Worm (Caenorhabditis elegans) whole organism, L4 larva: ENCODE data around the gene R07H5.11.
"Not testable (repeated sequence)": the region's sequence is repeated elsewhere in the genome, so short reads cannot be mapped to it uniquely, and the experiment has no call there.

Experiments
- D1046.2 ChIP-seq: fragments of 200-800 bp; sonication (Bioruptor generic); IDR thresholded peaks from 2 replicates; pipeline ENCODE4 v1.3.6; 2022; ENCODE audit warnings: missing genetic modification characterization, missing compliant biosample characterization
- F37D6.2 ChIP-seq: sonication (generic microtip); optimal IDR thresholded peaks from 2 replicates; lab custom pipeline; 2016; ENCODE audit warnings: mild to moderate bottlenecking, missing genetic modification characterization, missing compliant biosample characterization
- F49E8.2 ChIP-seq: sonication (generic microtip); optimal IDR thresholded peaks from 2 replicates; lab custom pipeline; 2016; ENCODE audit warnings: missing compliant biosample characterization, mild to moderate bottlenecking, missing genetic modification characterization, borderline replicate concordance
- T20F7.1 ChIP-seq: fragments of 200-800 bp; sonication (Bioruptor generic); optimal IDR thresholded peaks from 2 replicates; lab custom pipeline; 2018; ENCODE audit warnings: mild to moderate bottlenecking, missing genetic modification characterization, missing compliant biosample characterization
- T26A8.4 ChIP-seq: fragments of 200-800 bp; sonication (Bioruptor generic); IDR thresholded peaks from 2 replicates; pipeline ENCODE4 v1.3.6; 2022; ENCODE audit warnings: missing genetic modification characterization, missing compliant biosample characterization
- Y105C5A.15 ChIP-seq: fragments of 200-800 bp; sonication (Bioruptor generic); IDR thresholded peaks from 2 replicates; pipeline ENCODE4 v1.3.6; 2022; ENCODE audit warnings: missing genetic modification characterization, missing compliant biosample characterization
- Y48G9A.11 ChIP-seq: fragments of 200-800 bp; sonication (Bioruptor generic); IDR thresholded peaks from 2 replicates; pipeline ENCODE4 v1.3.6; 2022; ENCODE audit warnings: missing genetic modification reagents, missing genetic modification characterization, missing compliant biosample characterization
- aha-1 ChIP-seq: fragments of 150-350 bp; peaks from one replicate; lab custom pipeline; 2014; ENCODE audit warnings: missing biosample characterization, missing genetic modification characterization
- ama-1 ChIP-seq: fragments of 150-350 bp; optimal IDR thresholded peaks from 2 replicates; lab custom pipeline; 2014; ENCODE audit warnings: inconsistent platforms, mixed read lengths
- arid-1 ChIP-seq: fragments of 200-800 bp; sonication (Bioruptor generic); conservative IDR thresholded peaks from 2 replicates; pipeline ENCODE4 v1.3.6; 2022; ENCODE audit warnings: missing genetic modification reagents, missing genetic modification characterization, missing compliant biosample characterization
- ceh-44 ChIP-seq: fragments of 200-800 bp; sonication (Bioruptor generic); IDR thresholded peaks from 2 replicates; pipeline ENCODE4 v1.3.6; 2022; ENCODE audit warnings: missing genetic modification reagents, missing genetic modification characterization, missing compliant biosample characterization
- ceh-62 ChIP-seq: sonication (generic microtip); optimal IDR thresholded peaks from 2 replicates; lab custom pipeline; 2017; ENCODE audit warnings: missing biosample characterization, missing genetic modification characterization
- ceh-82 ChIP-seq: sonication (generic microtip); optimal IDR thresholded peaks from 2 replicates; lab custom pipeline; 2017; ENCODE audit warnings: missing biosample characterization, missing genetic modification characterization
- ces-1 ChIP-seq: fragments of 150-350 bp; sonication (generic microtip); optimal IDR thresholded peaks from 4 replicates; lab custom pipeline; 2014; ENCODE audit warnings: missing biosample characterization, missing genetic modification reagents, missing genetic modification characterization
- ctbp-1 ChIP-seq: fragments of 200-800 bp; sonication (Bioruptor generic); IDR thresholded peaks from 2 replicates; pipeline ENCODE4 v1.3.6; 2022; ENCODE audit warnings: missing genetic modification reagents, missing genetic modification characterization, missing compliant biosample characterization
- dmd-6 ChIP-seq: fragments of 200-800 bp; sonication (Bioruptor generic); IDR thresholded peaks from 2 replicates; pipeline ENCODE4 v1.3.6; 2022; ENCODE audit warnings: missing genetic modification reagents, missing genetic modification characterization, missing compliant biosample characterization
- dmd-8 ChIP-seq: fragments of 200-800 bp; sonication (Bioruptor generic); IDR thresholded peaks from 2 replicates; pipeline ENCODE4 v1.3.6; 2022; ENCODE audit warnings: missing genetic modification characterization, missing compliant biosample characterization
- dve-1 ChIP-seq: sonication (generic microtip); optimal IDR thresholded peaks from 2 replicates; lab custom pipeline; 2017; ENCODE audit warnings: antibody characterized with exemption, mild to moderate bottlenecking, missing genetic modification characterization, missing compliant biosample characterization; ENCODE audit not compliant: insufficient read depth
- hmg-1.1 ChIP-seq: fragments of 200-800 bp; sonication (Bioruptor generic); IDR thresholded peaks from 2 replicates; pipeline ENCODE4 v1.3.6; 2022; ENCODE audit warnings: missing genetic modification reagents, missing genetic modification characterization, missing compliant biosample characterization
- lim-7 ChIP-seq: fragments of 200-800 bp; sonication (Bioruptor generic); IDR thresholded peaks from 2 replicates; pipeline ENCODE4 v1.3.6; 2022; ENCODE audit warnings: missing genetic modification characterization, missing compliant biosample characterization
- lin-1 ChIP-seq: fragments of 200-800 bp; sonication (Bioruptor generic); IDR thresholded peaks from 2 replicates; pipeline ENCODE4 v1.3.6; 2022; ENCODE audit warnings: missing genetic modification reagents, missing genetic modification characterization, missing compliant biosample characterization
- lin-38 ChIP-seq: fragments of 200-800 bp; sonication (Bioruptor generic); IDR thresholded peaks from 2 replicates; pipeline ENCODE4 v1.3.6; 2022; ENCODE audit warnings: missing genetic modification reagents, missing genetic modification characterization, missing compliant biosample characterization
- madf-5 ChIP-seq, 2 experiments: fragments of 200-800 bp; sonication (Bioruptor generic); IDR thresholded peaks; 2 replicates each; pipeline ENCODE4 v1.3.6; 2022; ENCODE audit warnings: missing compliant biosample characterization in 2 of 2, missing genetic modification characterization in 2 of 2
- mxl-2 ChIP-seq: fragments of 200-800 bp; sonication (Bioruptor generic); conservative IDR thresholded peaks from 2 replicates; pipeline ENCODE4 v1.3.6; 2022; ENCODE audit warnings: missing genetic modification reagents, missing genetic modification characterization, missing compliant biosample characterization
- mxl-3 ChIP-seq: fragments of 200-800 bp; sonication (Bioruptor generic); optimal IDR thresholded peaks from 2 replicates; lab custom pipeline; 2018; ENCODE audit warnings: mild to moderate bottlenecking, missing genetic modification characterization, missing compliant biosample characterization
- nhr-102 ChIP-seq: sonication (generic microtip); optimal IDR thresholded peaks from 2 replicates; lab custom pipeline; 2016; ENCODE audit warnings: mild to moderate bottlenecking, missing genetic modification characterization, moderate library complexity, missing compliant biosample characterization
- nhr-25 ChIP-seq: sonication (generic microtip); optimal IDR thresholded peaks from 2 replicates; lab custom pipeline; 2017; ENCODE audit warnings: missing genetic modification characterization, mild to moderate bottlenecking, missing compliant biosample characterization, antibody characterized with exemption, moderate library complexity, borderline replicate concordance; ENCODE audit not compliant: insufficient read depth
- nhr-28 ChIP-seq: fragments of 150-350 bp; optimal IDR thresholded peaks from 2 replicates; lab custom pipeline; 2014; ENCODE audit warnings: missing biosample characterization, missing genetic modification characterization
- nhr-48 ChIP-seq: sonication (generic microtip); optimal IDR thresholded peaks from 2 replicates; lab custom pipeline; 2016; ENCODE audit warnings: mild to moderate bottlenecking, missing genetic modification characterization, missing compliant biosample characterization
- pha-4 ChIP-seq, 2 experiments: fragments of 150-350 bp in 1 of 2; fragments of 200-800 bp in 1 of 2; sonication (Bioruptor generic) in 1 of 2; IDR thresholded peaks in 1 of 2; optimal IDR thresholded peaks in 1 of 2; 2 replicates each; pipeline versions ENCODE4 v1.3.6 to Lab custom; 2014 to 2022; ENCODE audit warnings: missing genetic modification characterization in 2 of 2, missing genetic modification reagents in 2 of 2, missing biosample characterization in 1 of 2, missing compliant biosample characterization in 1 of 2
- rbr-2 ChIP-seq: sonication (generic microtip); optimal IDR thresholded peaks from 2 replicates; lab custom pipeline; 2016; ENCODE audit warnings: missing genotype, missing genetic modification characterization, missing compliant biosample characterization
- snpc-1.2 ChIP-seq: fragments of 200-800 bp; sonication (Bioruptor generic); IDR thresholded peaks from 2 replicates; pipeline ENCODE4 v1.3.6; 2022; ENCODE audit warnings: missing genetic modification reagents, missing genetic modification characterization, missing compliant biosample characterization
- snpc-4 ChIP-seq: fragments of 150-350 bp; optimal IDR thresholded peaks from 2 replicates; lab custom pipeline; 2014; ENCODE audit warnings: missing biosample characterization, missing genetic modification characterization
- tag-97 ChIP-seq: fragments of 200-800 bp; sonication (Bioruptor generic); IDR thresholded peaks from 2 replicates; pipeline ENCODE4 v1.3.6; 2022; ENCODE audit warnings: missing genetic modification characterization, missing compliant biosample characterization
- unc-130 ChIP-seq: sonication (generic microtip); optimal IDR thresholded peaks from 2 replicates; lab custom pipeline; 2016; ENCODE audit warnings: missing genetic modification reagents, missing genetic modification characterization, missing compliant biosample characterization
- unc-62 ChIP-seq, 3 experiments: fragments of 150-350 bp in 1 of 3; sonication (generic microtip); optimal IDR thresholded peaks in 2 of 3; peaks in 1 of 3; 1 replicate in 1 of 3; 2 replicates in 2 of 3; lab custom pipeline; 2014 to 2017; ENCODE audit warnings: missing biosample characterization in 3 of 3, missing genetic modification characterization in 3 of 3, missing genetic modification reagents in 3 of 3, missing genotype in 1 of 3
- vab-7 ChIP-seq: fragments of 200-800 bp; sonication (Bioruptor generic); IDR thresholded peaks from 2 replicates; pipeline ENCODE4 v1.3.6; 2022; ENCODE audit warnings: missing genetic modification reagents, missing genetic modification characterization, missing compliant biosample characterization
- ztf-7 ChIP-seq: fragments of 150-350 bp; optimal IDR thresholded peaks from 2 replicates; lab custom pipeline; 2014; ENCODE audit warnings: missing biosample characterization, missing genetic modification characterization

The R07H5.11 gene

ce11 chrIV:11164831-11165230 lies 37.7 kb upstream of the R07H5.11 start, which contains the start of gene C08F8.6:
Gene C08F8.6 (minus strand): TSS chrIV:11164931.
- TF ChIP-seq nhr-25 (tag; lab: Kevin White, UChicago) (no peak), F49E8.2 (no peak), dmd-8 (GFP tag; lab: Robert Waterston, UW) (no peak), madf-5 (GFP tag; IDR thresholded peaks at IDR 0.05; lab: Robert Waterston, UW) (no peak), ces-1 (GFP tag; lab: Kevin White, UChicago) (no peak), ceh-62 (tag; lab: Kevin White, UChicago) (no peak), ctbp-1 (GFP tag; lab: Robert Waterston, UW) (no peak)

- TF ChIP-seq dve-1 (tag; lab: Kevin White, UChicago) (no peak), tag-97 (no peak), unc-62 (GFP tag; optimal IDR thresholded peaks at IDR 0.05 in 1 of 2; lab: Kevin White, UChicago) (peak in 1 of 2 experiments; percentile 43), unc-62 (tag; optimal IDR thresholded peaks at IDR 0.05; lab: Kevin White, UChicago) (no peak), lin-1 (no peak), aha-1 (tag; lab: Kevin White, UChicago) (peak; percentile 98), F49E8.2 (no peak)
Measured at ce11 chrIV:11169652-11170051, 32.9 kb upstream of the R07H5.11 start, which contains the start of gene nhr-67. Gene nhr-67 (plus strand): TSS chrIV:11169748.

ce11 chrIV:11174772-11175171 lies 27.8 kb upstream of the R07H5.11 start:
- TF ChIP-seq arid-1 (no peak), nhr-28 (tag; lab: Kevin White, UChicago) (peak; percentile 45)

ce11 chrIV:11176967-11177366 lies 25.6 kb upstream of the R07H5.11 start, which contains the start of gene rap-3:
Gene rap-3 (plus strand): TSS chrIV:11177267.
- TF ChIP-seq ceh-82 (tag; lab: Kevin White, UChicago) (no peak), unc-130 (GFP tag; lab: Kevin White, UChicago) (no peak), Y105C5A.15 (GFP tag; lab: Robert Waterston, UW) (no peak), vab-7 (GFP tag; lab: Robert Waterston, UW) (no peak), snpc-4 (tag; lab: Kevin White, UChicago) (no peak)
- TF ChIP-seq, all 104 proteins: peak for 0

DNA sequence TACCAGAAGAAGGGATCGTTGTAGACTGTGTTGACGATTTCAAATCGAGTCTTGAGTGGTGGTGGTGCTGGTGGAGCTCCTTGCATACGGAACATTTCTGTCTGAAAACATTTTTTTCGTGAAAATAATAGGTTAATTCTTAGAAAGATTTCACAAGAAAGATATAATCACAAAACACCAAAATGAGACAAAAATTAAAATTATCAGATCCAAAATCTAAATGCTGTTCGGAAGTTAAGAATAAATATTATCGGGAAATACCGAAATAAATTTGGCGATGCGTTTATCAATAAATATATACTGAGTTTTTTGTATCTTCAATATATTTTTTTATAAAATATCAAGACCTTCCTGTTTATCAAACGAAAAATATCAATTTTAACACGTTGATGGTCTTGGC lies 24.1 kb upstream of the R07H5.11 start, which contains the start of gene C08F8.9:
C08F8.9 (minus strand) TSS at position 101 of the 400 bp plus-strand sequence.
- TF ChIP-seq ama-1 (lab: Kevin White, UChicago) (peak; percentile 23), mxl-3 (GFP tag; lab: Kevin White, UChicago) (no peak)

DNA sequence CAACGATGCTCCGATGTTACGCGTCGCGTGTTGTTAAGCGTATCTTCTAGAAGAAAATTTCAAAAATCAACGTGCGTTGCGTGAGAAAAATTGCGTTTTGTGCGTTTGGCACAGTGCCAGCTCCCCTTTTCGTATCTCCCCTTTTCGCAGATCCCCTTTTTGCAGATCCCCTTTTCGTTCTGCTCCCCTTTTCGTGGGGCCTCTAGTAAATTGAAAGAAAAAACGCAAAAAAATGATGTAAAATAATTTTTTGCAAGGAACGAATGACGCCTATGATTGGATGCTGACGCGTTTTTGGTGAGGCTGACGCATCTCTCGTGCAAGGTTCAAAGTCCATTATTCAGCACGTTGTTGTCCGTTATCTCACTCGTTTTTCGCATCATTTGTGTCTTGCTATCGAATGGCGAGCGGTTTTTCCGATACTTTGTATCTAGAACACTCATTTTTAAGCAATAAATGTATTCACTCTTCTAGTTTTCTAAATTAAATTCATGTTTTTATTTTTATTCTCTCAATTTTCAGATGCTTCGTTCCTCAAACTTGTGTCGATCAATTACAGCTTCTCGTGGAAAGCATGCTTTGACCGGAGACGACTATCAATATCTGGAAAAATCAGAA lies 23.3 kb upstream of the R07H5.11 start, which contains the start of gene cpt-2:
cpt-2 (plus strand) TSS at position 523 of the 618 bp plus-strand sequence.
- peak; percentile 60; the same call in 1 of the 2 replicates for TF ChIP-seq mxl-2 (GFP tag; lab: Robert Waterston, UW)
- TF ChIP-seq hmg-1.1 (GFP tag; lab: Robert Waterston, UW) = peak; percentile 83
- TF ChIP-seq rbr-2 (tag; lab: Kevin White, UChicago) = peak; percentile 88
- peak; percentile 70 for TF ChIP-seq nhr-102 (tag; lab: Kevin White, UChicago)
- peak; percentile 91 for TF ChIP-seq lin-38 (GFP tag; lab: Robert Waterston, UW)
- peak; percentile 92 for TF ChIP-seq dve-1 (tag; lab: Kevin White, UChicago)
- peak; percentile 79 for TF ChIP-seq T20F7.1 (GFP tag; lab: Kevin White, UChicago)
- peak; percentile 74 for TF ChIP-seq F37D6.2 (tag; lab: Kevin White, UChicago)
- peak in 1 of 2 experiments; percentile 97 for TF ChIP-seq unc-62 (GFP tag; optimal IDR thresholded peaks at IDR 0.05 in 1 of 2; lab: Kevin White, UChicago)
- TF ChIP-seq unc-62, pha-4 (tag; optimal IDR thresholded peaks at IDR 0.05; lab: Kevin White, UChicago): not testable (repeated sequence)
- TF ChIP-seq pha-4 (GFP tag; IDR thresholded peaks at IDR 0.05; lab: Robert Waterston, UW) = peak; percentile 75; the same call in 1 of the 2 replicates
- peak; percentile 82 for TF ChIP-seq snpc-1.2 (GFP tag; lab: Robert Waterston, UW)
- TF ChIP-seq nhr-48 = peak; percentile 72
- peak; percentile 94 for TF ChIP-seq dmd-6 (GFP tag; lab: Robert Waterston, UW)
- peak; percentile 86 for TF ChIP-seq ceh-44 (GFP tag; lab: Robert Waterston, UW)
- TF ChIP-seq ztf-7 = peak; percentile 67
- peak; percentile 93 for TF ChIP-seq T26A8.4 (GFP tag; lab: Robert Waterston, UW)
- TF ChIP-seq unc-130 (GFP tag; lab: Kevin White, UChicago) = peak; percentile 46
- TF ChIP-seq Y48G9A.11 = peak; percentile 90
- peak; percentile 59; the same call in 1 of the 2 replicates for TF ChIP-seq lim-7 (GFP tag; lab: Robert Waterston, UW)
- TF ChIP-seq D1046.2 = 0 out of 2 replicates have a peak, but pooled peaks have one; percentile 51
